Worm (Caenorhabditis elegans): ENCODE measurements around the gene mth-1.

mth-1 gene

DNA sequence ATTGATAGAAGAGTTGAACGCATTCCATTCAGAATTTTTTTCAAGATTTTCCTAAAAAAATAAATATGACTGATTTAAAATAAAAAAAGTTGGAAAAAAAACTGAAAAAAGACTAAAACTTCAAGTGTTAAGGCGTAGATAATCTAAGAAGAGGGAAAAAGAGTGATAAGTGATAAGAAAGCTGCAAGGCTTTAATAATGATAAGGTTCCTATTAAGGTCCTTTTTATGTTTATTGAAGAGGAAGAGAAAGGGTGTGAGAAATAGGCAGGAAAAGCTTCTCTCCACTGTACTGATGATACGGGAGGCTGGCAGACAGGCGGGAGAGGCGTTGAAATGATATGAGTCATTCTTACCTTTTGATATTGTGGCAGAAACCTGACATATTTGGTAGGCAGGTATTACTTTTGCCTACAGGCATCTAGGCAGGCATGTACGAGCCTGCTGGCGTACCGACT is at the start of gene mth-1:
Gene mth-1 (minus strand): TSS at position 51 of the 456 bp plus-strand sequence.
- TF ChIP-seq elt-2 (tag; optimal IDR thresholded peaks at IDR 0.05) (peak; percentile 97), lin-13 (GFP tag; optimal IDR thresholded peaks at IDR 0.05) (no peak), efl-1 (optimal IDR thresholded peaks at IDR 0.05) (no peak), efl-1 (GFP tag; optimal IDR thresholded peaks at IDR 0.05 in 1 of 2) (peak in 1 of 2 experiments; percentile 40)

DNA sequence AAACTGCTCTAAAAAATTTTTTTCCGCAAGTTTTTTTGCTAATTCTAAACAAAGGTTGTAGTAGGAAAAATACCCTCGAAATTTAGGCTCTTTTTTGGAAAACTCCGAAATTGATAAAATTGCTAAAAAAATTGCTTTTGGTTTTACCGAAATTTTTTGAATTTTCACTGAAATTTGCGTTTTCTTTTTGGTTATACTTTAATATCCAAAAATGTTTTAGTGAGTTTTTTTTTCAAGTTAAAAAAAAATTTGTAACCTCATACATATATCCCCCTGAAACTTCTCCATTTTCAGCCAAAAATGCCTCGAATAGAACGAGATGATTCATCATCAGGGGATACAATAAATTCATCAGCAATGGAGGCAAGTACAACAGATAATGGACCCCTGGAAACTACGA is 43.3 kb upstream of the mth-1 start, which contains the start of gene gpa-11:
Gene gpa-11 (plus strand): TSS at position 301 of the 400 bp plus-strand sequence.
- no peak for TF ChIP-seq aly-2 (tag; optimal IDR thresholded peaks at IDR 0.05)
- no peak for TF ChIP-seq ceh-88 (GFP tag; IDR thresholded peaks at IDR 0.05)
- TF ChIP-seq unc-130 (tag; optimal IDR thresholded peaks at IDR 0.05), result no peak
- TF ChIP-seq nhr-28 (tag; optimal IDR thresholded peaks at IDR 0.05), result no peak
- TF ChIP-seq ceh-63 (GFP tag; optimal IDR thresholded peaks at IDR 0.05), result no peak
- TF ChIP-seq isw-1 (GFP tag; IDR thresholded peaks at IDR 0.05), result no peak
- no peak for TF ChIP-seq nhr-11 (tag; optimal IDR thresholded peaks at IDR 0.05)
- TF ChIP-seq nhr-76 (tag; optimal IDR thresholded peaks at IDR 0.05), result no peak
- no peak for TF ChIP-seq mep-1 (tag; optimal IDR thresholded peaks at IDR 0.05)
- no peak for TF ChIP-seq ama-1 (optimal IDR thresholded peaks at IDR 0.05)
- no peak for TF ChIP-seq rnt-1 (tag; optimal IDR thresholded peaks at IDR 0.05)
- TF ChIP-seq mef-2 (tag; optimal IDR thresholded peaks at IDR 0.05), result no peak
- no peak for TF ChIP-seq pag-3 (tag; optimal IDR thresholded peaks at IDR 0.05; ENCODE audit: borderline replicate concordance, insufficient read depth)
- TF ChIP-seq ces-1 (GFP tag; optimal IDR thresholded peaks at IDR 0.05), result no peak

DNA sequence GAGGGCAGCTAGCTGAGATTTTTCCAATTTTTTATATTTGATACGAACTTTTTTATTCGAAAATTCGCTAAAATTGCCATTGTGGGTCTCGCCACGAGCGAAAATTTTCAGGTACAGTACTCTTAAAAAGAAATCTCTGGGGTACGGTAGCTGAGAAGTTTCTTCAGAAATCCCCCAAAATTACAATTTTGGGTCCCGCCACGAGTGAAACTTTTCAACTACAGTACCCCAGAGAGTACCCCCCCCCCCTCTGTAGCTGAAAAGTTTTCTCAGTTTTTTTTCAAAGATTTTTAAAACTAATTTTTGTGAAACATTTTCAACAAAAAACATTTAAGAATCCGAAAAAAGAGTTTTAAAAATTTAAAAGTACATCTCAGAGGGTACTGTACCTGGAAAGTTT is 41.4 kb upstream of the mth-1 start:
- TF ChIP-seq ama-1 (optimal IDR thresholded peaks at IDR 0.05), result no peak
- no peak for TF ChIP-seq efl-1 (optimal IDR thresholded peaks at IDR 0.05)
- TF ChIP-seq efl-1 (GFP tag; optimal IDR thresholded peaks at IDR 0.05 in 1 of 2), result no peak
- TF ChIP-seq egl-13 (tag; optimal IDR thresholded peaks at IDR 0.05), result no peak
- no peak for TF ChIP-seq unc-130 (tag; optimal IDR thresholded peaks at IDR 0.05)

ce11 chrII:4238963-4239362 is 35.4 kb upstream of the mth-1 start:
- no peak for TF ChIP-seq unc-62 (GFP tag; optimal IDR thresholded peaks at IDR 0.05)
- TF ChIP-seq pax-3 (tag; optimal IDR thresholded peaks at IDR 0.05), result no peak
- TF ChIP-seq efl-1 (optimal IDR thresholded peaks at IDR 0.05), result no peak
- TF ChIP-seq efl-1 (GFP tag; optimal IDR thresholded peaks at IDR 0.05 in 1 of 2), result peak in 1 of 2 experiments; percentile 21

DNA sequence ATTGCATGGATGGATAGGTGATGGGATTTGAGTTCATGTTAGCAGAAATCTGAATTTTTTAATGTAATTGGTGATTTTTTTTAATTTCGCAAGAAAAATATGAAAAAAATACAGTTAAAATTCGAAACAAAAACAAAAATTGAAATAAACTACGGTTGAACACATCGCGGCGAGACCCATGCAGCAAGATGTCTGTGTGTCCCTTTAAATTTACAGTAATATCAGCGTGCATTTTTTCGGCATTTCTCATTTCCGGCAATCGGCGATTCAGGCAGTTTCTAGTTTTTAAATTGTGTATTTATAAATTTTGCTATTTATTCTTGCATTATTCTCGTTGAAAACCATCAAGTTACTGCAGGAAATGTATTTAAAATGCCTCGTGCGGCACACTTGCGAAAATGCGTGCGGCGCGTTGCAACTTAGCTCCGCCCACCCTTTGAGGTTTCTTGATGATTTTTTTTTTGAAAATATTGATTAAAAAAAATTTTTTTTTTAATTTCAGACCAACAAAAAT is 34.2 kb upstream of the mth-1 start, which contains the start of the genes fbxc-44 and C16A11.2:
Gene fbxc-44 (minus strand): TSS at position 51 of the 514 bp plus-strand sequence.
Gene C16A11.2 (plus strand): TSS at position 503 of the 514 bp plus-strand sequence.
- TF ChIP-seq nhr-20 (tag; optimal IDR thresholded peaks at IDR 0.05) (peak; percentile 34), unc-98 (GFP tag; IDR thresholded peaks at IDR 0.05) (no peak), lsy-2 (tag; optimal IDR thresholded peaks at IDR 0.05) (peak; percentile 51 to 54), unc-62 (GFP tag; optimal IDR thresholded peaks at IDR 0.05) (no peak), efl-1 (optimal IDR thresholded peaks at IDR 0.05) (peak; percentile 31 to 59), efl-1 (GFP tag; optimal IDR thresholded peaks at IDR 0.05 in 1 of 2) (peak; percentile 20 to 94), nhr-71 (tag; optimal IDR thresholded peaks at IDR 0.05) (no peak), fos-1 (tag; optimal IDR thresholded peaks at IDR 0.05) (no peak), sptf-1 (tag; optimal IDR thresholded peaks at IDR 0.05) (no peak), aha-1 (tag; optimal IDR thresholded peaks at IDR 0.05) (no peak), unc-86 (tag; optimal IDR thresholded peaks at IDR 0.05) (no peak), ces-1 (GFP tag; optimal IDR thresholded peaks at IDR 0.05) (no peak), blmp-1 (tag; optimal IDR thresholded peaks at IDR 0.05) (no peak), isw-1 (GFP tag; IDR thresholded peaks at IDR 0.05) (no peak), snpc-4 (tag; optimal IDR thresholded peaks at IDR 0.05) (peak; percentile 41), ceh-90 (tag; optimal IDR thresholded peaks at IDR 0.05) (no peak), fkh-8 (tag; optimal IDR thresholded peaks at IDR 0.05) (no peak), skn-1 (tag; optimal IDR thresholded peaks at IDR 0.05) (peak; percentile 31), ztf-11 (tag; optimal IDR thresholded peaks at IDR 0.05) (peak in 1 of 2 experiments; percentile 24), lin-39 (tag; optimal IDR thresholded peaks at IDR 0.05) (no peak), nhr-90 (tag; optimal IDR thresholded peaks at IDR 0.05; ENCODE audit: poor library complexity) (peak; percentile 46), ceh-82 (tag; optimal IDR thresholded peaks at IDR 0.05) (peak in 2 of 3 experiments; percentile 11 to 13), lin-13 (GFP tag; optimal IDR thresholded peaks at IDR 0.05) (no peak), aly-2 (tag; optimal IDR thresholded peaks at IDR 0.05) (no peak), xbp-1 (tag; optimal IDR thresholded peaks at IDR 0.05) (peak; percentile 43), grh-1 (GFP tag; IDR thresholded peaks at IDR 0.05) (no peak), tlp-1 (tag; optimal IDR thresholded peaks at IDR 0.05) (no peak), unc-130 (tag; optimal IDR thresholded peaks at IDR 0.05) (peak; percentile 55), nhr-77 (tag; optimal IDR thresholded peaks at IDR 0.05) (no peak), ama-1 (optimal IDR thresholded peaks at IDR 0.05) (no peak), alr-1 (tag; optimal IDR thresholded peaks at IDR 0.05; ENCODE audit: borderline replicate concordance) (no peak), zag-1 (tag; optimal IDR thresholded peaks at IDR 0.05) (no peak)
